Comparison of ENCODE assay signal across 1 fruit fly cellular context in the genomic region with DNA sequence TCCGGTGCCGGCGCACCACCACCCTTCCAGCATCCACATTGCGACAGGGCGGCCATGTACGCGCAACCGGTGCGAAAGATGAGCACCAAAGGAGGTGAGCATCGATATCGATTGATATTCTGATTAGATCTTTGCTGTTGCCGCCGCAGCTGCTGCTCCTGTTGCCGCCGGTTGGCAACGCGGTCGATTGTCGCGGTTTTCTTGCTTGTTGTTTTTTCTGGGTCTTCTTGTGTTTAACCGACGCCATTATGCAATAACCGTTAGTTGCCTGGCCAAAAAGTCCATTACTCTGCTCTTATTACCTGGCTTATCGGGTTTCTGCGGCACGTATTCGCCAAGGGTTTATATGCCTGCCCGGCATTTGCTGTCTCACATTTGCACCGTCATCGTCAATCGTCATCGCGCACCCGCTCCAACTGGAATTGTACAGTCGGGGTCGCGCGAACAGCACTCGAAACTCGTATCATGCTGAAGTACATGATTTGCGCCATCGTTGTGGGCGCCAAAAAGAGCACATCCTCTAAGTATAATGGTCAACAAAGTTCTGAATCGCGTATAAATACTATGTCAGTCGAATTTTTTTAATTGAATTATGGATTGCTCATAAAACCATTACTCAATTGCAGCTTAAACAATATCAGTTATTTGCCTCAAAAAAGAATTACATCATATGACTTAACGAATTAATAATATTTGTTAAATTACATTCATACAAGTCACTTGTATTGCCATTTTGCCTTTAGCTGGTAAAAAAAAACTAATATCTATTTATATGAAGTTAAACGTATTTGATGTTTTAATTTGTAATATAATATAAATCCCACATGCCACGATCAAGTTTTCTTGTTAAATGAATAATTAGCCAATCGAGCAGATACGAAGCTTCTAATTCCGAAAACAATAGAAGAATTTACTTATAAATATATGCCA.
TF ChIP-seq lines count a peak whose summit lies in the region.

A gene (minus strand): TSS at position 51 of the 930 bp plus-strand sequence.

TF ChIP-seq in whole organism, embryonic, 481 proteins besides CTCF, POLR2A, EP300 and RAD21 (continued from another document and continues in another):
- TF ChIP-seq CG1792 (GFP tag; optimal IDR thresholded peaks at IDR 0.05; lab: Kevin White, UChicago): no peak
- TF ChIP-seq pan (optimal IDR thresholded peaks at IDR 0.05; lab: Kevin White, UChicago): no peak
- TF ChIP-seq pan (GFP tag; optimal IDR thresholded peaks at IDR 0.05 in 1 of 2, IDR thresholded peaks at IDR 0.05 in 1 of 2): no peak
- peak; percentile 37 for TF ChIP-seq maf-S (GFP tag; optimal IDR thresholded peaks at IDR 0.05; lab: Kevin White, UChicago)
- no peak for TF ChIP-seq CG12299 (tag; optimal IDR thresholded peaks at IDR 0.05; lab: Kevin White, UChicago)
- TF ChIP-seq D (optimal IDR thresholded peaks at IDR 0.05; lab: Kevin White, UChicago): no peak
- peak; percentile 4 for TF ChIP-seq D (GFP tag; optimal IDR thresholded peaks at IDR 0.05; lab: Kevin White, UChicago)
- TF ChIP-seq CG3281 (GFP tag; optimal IDR thresholded peaks at IDR 0.05; lab: Kevin White, UChicago): peak; percentile 23
- TF ChIP-seq CG2712 (tag; optimal IDR thresholded peaks at IDR 0.05; lab: Kevin White, UChicago): peak; percentile 11
- TF ChIP-seq Kr (GFP tag; optimal IDR thresholded peaks at IDR 0.05; lab: Kevin White, UChicago): no peak
- no peak for TF ChIP-seq Myb (GFP tag; optimal IDR thresholded peaks at IDR 0.05; lab: Kevin White, UChicago)
- TF ChIP-seq odd (GFP tag; optimal IDR thresholded peaks at IDR 0.05; lab: Kevin White, UChicago): no peak
- no peak for TF ChIP-seq CG4404 (GFP tag; IDR thresholded peaks at IDR 0.05; lab: Robert Waterston, UW)
- TF ChIP-seq tgo (GFP tag; IDR thresholded peaks at IDR 0.05; lab: Robert Waterston, UW): 0 out of 3 replicates have a peak, but pooled peaks have one; percentile 13
- no peak for TF ChIP-seq Mes4 (GFP tag; optimal IDR thresholded peaks at IDR 0.05; lab: Kevin White, UChicago)
- no peak for TF ChIP-seq usp (GFP tag; optimal IDR thresholded peaks at IDR 0.05; lab: Kevin White, UChicago)
- 0 out of 3 replicates have a peak, but pooled peaks have one; percentile 21 for TF ChIP-seq Opbp (GFP tag; IDR thresholded peaks at IDR 0.05; lab: Robert Waterston, UW; ENCODE audit: partially characterized antibody)
- TF ChIP-seq cato (GFP tag; optimal IDR thresholded peaks at IDR 0.05; lab: Kevin White, UChicago; ENCODE audit: borderline replicate concordance): no peak
- TF ChIP-seq jing (GFP tag; optimal IDR thresholded peaks at IDR 0.05; lab: Kevin White, UChicago): no peak
- TF ChIP-seq CG16815 (GFP tag; optimal IDR thresholded peaks at IDR 0.05; lab: Kevin White, UChicago): no peak
- TF ChIP-seq Poxn (GFP tag; IDR thresholded peaks at IDR 0.05; lab: Robert Waterston, UW): no peak
- TF ChIP-seq CG32532 (GFP tag; IDR thresholded peaks at IDR 0.05; lab: Robert Waterston, UW): peak; percentile 46; the same call in 1 of the 2 replicates
- TF ChIP-seq gsb (GFP tag; IDR thresholded peaks at IDR 0.05; lab: Robert Waterston, UW): no peak
- peak; percentile 6 for TF ChIP-seq az2 (GFP tag; optimal IDR thresholded peaks at IDR 0.05; lab: Kevin White, UChicago)
- peak; percentile 26; the same call in 1 of the 2 replicates for TF ChIP-seq Rfx (GFP tag; IDR thresholded peaks at IDR 0.05; lab: Robert Waterston, UW)
- 0 out of 2 replicates have a peak, but pooled peaks have one; percentile 26 for TF ChIP-seq rib (GFP tag; IDR thresholded peaks at IDR 0.05; lab: Robert Waterston, UW)
- no peak for TF ChIP-seq Xbp1 (GFP tag; optimal IDR thresholded peaks at IDR 0.05; lab: Kevin White, UChicago)
- no peak for TF ChIP-seq klu (GFP tag; IDR thresholded peaks at IDR 0.05; lab: Robert Waterston, UW)
- TF ChIP-seq Dfd (GFP tag; optimal IDR thresholded peaks at IDR 0.05; lab: Kevin White, UChicago): no peak
- TF ChIP-seq CG18262 (tag; optimal IDR thresholded peaks at IDR 0.05; lab: Kevin White, UChicago): peak; percentile 15
- no peak for TF ChIP-seq CG12104 (GFP tag; optimal IDR thresholded peaks at IDR 0.05; lab: Kevin White, UChicago)
- TF ChIP-seq vfl (GFP tag; optimal IDR thresholded peaks at IDR 0.05; lab: Kevin White, UChicago): no peak
- TF ChIP-seq en (GFP tag; optimal IDR thresholded peaks at IDR 0.05; lab: Kevin White, UChicago): no peak
- TF ChIP-seq ap (GFP tag; IDR thresholded peaks at IDR 0.05; lab: Robert Waterston, UW): no peak
- no peak for TF ChIP-seq CG31441 (GFP tag; IDR thresholded peaks at IDR 0.05; lab: Robert Waterston, UW)
- TF ChIP-seq CG17186 (GFP tag; optimal IDR thresholded peaks at IDR 0.05; lab: Kevin White, UChicago): no peak
- TF ChIP-seq lov (optimal IDR thresholded peaks at IDR 0.05; lab: Kevin White, UChicago): no peak
- TF ChIP-seq lov (GFP tag; IDR thresholded peaks at IDR 0.05; lab: Robert Waterston, UW): no peak
- TF ChIP-seq CG5180 (GFP tag; optimal IDR thresholded peaks at IDR 0.05; lab: Kevin White, UChicago): no peak
- no peak for TF ChIP-seq CG12942 (GFP tag; optimal IDR thresholded peaks at IDR 0.05; lab: Kevin White, UChicago)
- TF ChIP-seq Meics (GFP tag; optimal IDR thresholded peaks at IDR 0.05; lab: Kevin White, UChicago): peak; percentile 11
- TF ChIP-seq CG16779 (GFP tag; IDR thresholded peaks at IDR 0.05; lab: Robert Waterston, UW): no peak
- no peak for TF ChIP-seq CG3847 (GFP tag; IDR thresholded peaks at IDR 0.05; lab: Robert Waterston, UW)
- TF ChIP-seq Sox102F (GFP tag; optimal IDR thresholded peaks at IDR 0.05; lab: Kevin White, UChicago): no peak
- TF ChIP-seq Atf-2 (GFP tag; optimal IDR thresholded peaks at IDR 0.05; lab: Kevin White, UChicago): no peak
- peak; percentile 39 for TF ChIP-seq Sry-δ (GFP tag; optimal IDR thresholded peaks at IDR 0.05; lab: Kevin White, UChicago)
- no peak for TF ChIP-seq lbe (GFP tag; optimal IDR thresholded peaks at IDR 0.05; lab: Kevin White, UChicago)
- peak; percentile 52 for TF ChIP-seq her (GFP tag; optimal IDR thresholded peaks at IDR 0.05; lab: Kevin White, UChicago)
- peak; percentile 11 for TF ChIP-seq CG1603 (tag; optimal IDR thresholded peaks at IDR 0.05; lab: Kevin White, UChicago)
- TF ChIP-seq zfh1 (GFP tag; IDR thresholded peaks at IDR 0.05; lab: Robert Waterston, UW): no peak
- no peak for TF ChIP-seq CG10565 (GFP tag; optimal IDR thresholded peaks at IDR 0.05; lab: Kevin White, UChicago)
- TF ChIP-seq CG10462 (GFP tag; optimal IDR thresholded peaks at IDR 0.05; lab: Kevin White, UChicago): no peak
- TF ChIP-seq Hand (GFP tag; optimal IDR thresholded peaks at IDR 0.05; lab: Kevin White, UChicago): no peak
- TF ChIP-seq salm (tag; optimal IDR thresholded peaks at IDR 0.05; lab: Kevin White, UChicago): no peak
- TF ChIP-seq Oaz (GFP tag; IDR thresholded peaks at IDR 0.05; lab: Robert Waterston, UW): no peak
- TF ChIP-seq CG17802 (tag; optimal IDR thresholded peaks at IDR 0.05; lab: Kevin White, UChicago): no peak
- TF ChIP-seq kay (GFP tag; optimal IDR thresholded peaks at IDR 0.05; lab: Kevin White, UChicago): no peak
- TF ChIP-seq HLH4C (GFP tag; IDR thresholded peaks at IDR 0.05; lab: Robert Waterston, UW; ENCODE audit: partially characterized antibody): peak; percentile 67
- peak; percentile 1 for TF ChIP-seq trem (tag; optimal IDR thresholded peaks at IDR 0.05; lab: Kevin White, UChicago)
- no peak for TF ChIP-seq CG8478 (optimal IDR thresholded peaks at IDR 0.05; lab: Kevin White, UChicago)
- no peak for TF ChIP-seq CG10147 (GFP tag; optimal IDR thresholded peaks at IDR 0.05; lab: Kevin White, UChicago)
- TF ChIP-seq CG7745 (tag; optimal IDR thresholded peaks at IDR 0.05; lab: Kevin White, UChicago): no peak
- TF ChIP-seq CG7963 (GFP tag; IDR thresholded peaks at IDR 0.05; lab: Robert Waterston, UW; ENCODE audit: partially characterized antibody): 0 out of 3 replicates have a peak, but pooled peaks have one; percentile 44
- peak; percentile 40 for TF ChIP-seq CG15479 (GFP tag; optimal IDR thresholded peaks at IDR 0.05; lab: Kevin White, UChicago)
- TF ChIP-seq oc (tag; optimal IDR thresholded peaks at IDR 0.05; lab: Kevin White, UChicago): no peak
- no peak for TF ChIP-seq CG4360 (GFP tag; IDR thresholded peaks at IDR 0.05; lab: Robert Waterston, UW)
- no peak for TF ChIP-seq CG9876 (GFP tag; optimal IDR thresholded peaks at IDR 0.05; lab: Kevin White, UChicago)
- peak; percentile 9 for TF ChIP-seq CG30403 (GFP tag; optimal IDR thresholded peaks at IDR 0.05; lab: Kevin White, UChicago)
- TF ChIP-seq CG5245 (GFP tag; optimal IDR thresholded peaks at IDR 0.05; lab: Kevin White, UChicago): no peak
- TF ChIP-seq ttk (GFP tag; IDR thresholded peaks at IDR 0.05; lab: Robert Waterston, UW): no peak
- peak; percentile 78 to 94 for TF ChIP-seq insv (GFP tag; optimal IDR thresholded peaks at IDR 0.05; lab: Kevin White, UChicago)
- 0 out of 2 replicates have a peak, but pooled peaks have one; percentile 25 for TF ChIP-seq MBD-R2 (GFP tag; IDR thresholded peaks at IDR 0.05; lab: Robert Waterston, UW)
- TF ChIP-seq fd102C (GFP tag; optimal IDR thresholded peaks at IDR 0.05; lab: Kevin White, UChicago): no peak
- no peak for TF ChIP-seq ase (GFP tag; IDR thresholded peaks at IDR 0.05; lab: Robert Waterston, UW)
- no peak for TF ChIP-seq Asciz (GFP tag; optimal IDR thresholded peaks at IDR 0.05; lab: Kevin White, UChicago)
- peak; percentile 1 for TF ChIP-seq BtbVII (GFP tag; optimal IDR thresholded peaks at IDR 0.05; lab: Kevin White, UChicago)
- TF ChIP-seq lmd (GFP tag; IDR thresholded peaks at IDR 0.05; lab: Robert Waterston, UW): peak; percentile 15; the same call in 1 of the 2 replicates
- peak; percentile 24 for TF ChIP-seq gfzf (GFP tag; optimal IDR thresholded peaks at IDR 0.05; lab: Kevin White, UChicago)
- TF ChIP-seq CG31365 (tag; optimal IDR thresholded peaks at IDR 0.05; lab: Kevin White, UChicago): no peak
- TF ChIP-seq CG13424 (tag; optimal IDR thresholded peaks at IDR 0.05; lab: Kevin White, UChicago): peak; percentile 3
- peak; percentile 19 for TF ChIP-seq CG12391 (tag; optimal IDR thresholded peaks at IDR 0.05; lab: Kevin White, UChicago)
- peak; percentile 69 for TF ChIP-seq Drgx (GFP tag; IDR thresholded peaks at IDR 0.05; lab: Robert Waterston, UW)
- no peak for TF ChIP-seq kah (GFP tag; optimal IDR thresholded peaks at IDR 0.05; lab: Kevin White, UChicago)
- peak; percentile 34 for TF ChIP-seq CG7556 (GFP tag; optimal IDR thresholded peaks at IDR 0.05; lab: Kevin White, UChicago)
- no peak for TF ChIP-seq hb (GFP tag; IDR thresholded peaks at IDR 0.05; lab: Robert Waterston, UW; ENCODE audit: partially characterized antibody)
- peak; percentile 18 for TF ChIP-seq grau (tag; optimal IDR thresholded peaks at IDR 0.05; lab: Kevin White, UChicago)
- TF ChIP-seq unpg (GFP tag; optimal IDR thresholded peaks at IDR 0.05; lab: Kevin White, UChicago): peak; percentile 1
- no peak for TF ChIP-seq CG8089 (GFP tag; optimal IDR thresholded peaks at IDR 0.05; lab: Kevin White, UChicago)
- peak; percentile 14 for TF ChIP-seq CG18599 (GFP tag; optimal IDR thresholded peaks at IDR 0.05; lab: Kevin White, UChicago)
- TF ChIP-seq CG14441 (GFP tag; IDR thresholded peaks at IDR 0.05; lab: Robert Waterston, UW): 0 out of 2 replicates have a peak, but pooled peaks have one; percentile 10
- no peak for TF ChIP-seq CrebB (tag; optimal IDR thresholded peaks at IDR 0.05; lab: Kevin White, UChicago)
- no peak for TF ChIP-seq pfk (GFP tag; optimal IDR thresholded peaks at IDR 0.05; lab: Kevin White, UChicago)
- TF ChIP-seq bab2 (GFP tag; optimal IDR thresholded peaks at IDR 0.05; lab: Kevin White, UChicago): peak; percentile 20
- TF ChIP-seq CG11456 (GFP tag; IDR thresholded peaks at IDR 0.05; lab: Robert Waterston, UW): 0 out of 3 replicates have a peak, but pooled peaks have one; percentile 17
- TF ChIP-seq NC2β (GFP tag; optimal IDR thresholded peaks at IDR 0.05; lab: Kevin White, UChicago): no peak
- TF ChIP-seq eve (GFP tag; optimal IDR thresholded peaks at IDR 0.05; lab: Kevin White, UChicago): no peak
- TF ChIP-seq fu2 (GFP tag; optimal IDR thresholded peaks at IDR 0.05; lab: Kevin White, UChicago): no peak
- TF ChIP-seq hkb (optimal IDR thresholded peaks at IDR 0.05; lab: Kevin White, UChicago): no peak
- TF ChIP-seq hkb (GFP tag; IDR thresholded peaks at IDR 0.05; lab: Robert Waterston, UW): 0 out of 2 replicates have a peak, but pooled peaks have one; percentile 36
- no peak for TF ChIP-seq CG4617 (GFP tag; optimal IDR thresholded peaks at IDR 0.05; lab: Kevin White, UChicago; ENCODE audit: borderline replicate concordance)
- TF ChIP-seq caup (GFP tag; optimal IDR thresholded peaks at IDR 0.05; lab: Kevin White, UChicago; ENCODE audit: severe bottlenecking): peak; percentile 11
- TF ChIP-seq Rx (GFP tag; IDR thresholded peaks at IDR 0.05; lab: Robert Waterston, UW): no peak
- no peak for TF ChIP-seq Hr78 (GFP tag; optimal IDR thresholded peaks at IDR 0.05; lab: Kevin White, UChicago)
- no peak for TF ChIP-seq ac (GFP tag; optimal IDR thresholded peaks at IDR 0.05; lab: Kevin White, UChicago)
- no peak for TF ChIP-seq CG10959 (GFP tag; IDR thresholded peaks at IDR 0.05; lab: Robert Waterston, UW)
- no peak for TF ChIP-seq CG12219 (GFP tag; optimal IDR thresholded peaks at IDR 0.05; lab: Kevin White, UChicago)
- no peak for TF ChIP-seq hbn (GFP tag; IDR thresholded peaks at IDR 0.05; lab: Robert Waterston, UW; ENCODE audit: partially characterized antibody)
- TF ChIP-seq CG3065 (GFP tag; optimal IDR thresholded peaks at IDR 0.05; lab: Kevin White, UChicago): no peak
- no peak for TF ChIP-seq HLH54F (GFP tag; optimal IDR thresholded peaks at IDR 0.05; lab: Kevin White, UChicago)
- TF ChIP-seq onecut (GFP tag; IDR thresholded peaks at IDR 0.05; lab: Robert Waterston, UW): no peak
- TF ChIP-seq zen (tag; optimal IDR thresholded peaks at IDR 0.05; lab: Kevin White, UChicago): no peak
- TF ChIP-seq gem (tag; optimal IDR thresholded peaks at IDR 0.05; lab: Kevin White, UChicago): no peak
- 0 out of 3 replicates have a peak, but pooled peaks have one; percentile 14 for TF ChIP-seq dysf (GFP tag; IDR thresholded peaks at IDR 0.05; lab: Robert Waterston, UW)
- peak; percentile 49 for TF ChIP-seq Scr (GFP tag; IDR thresholded peaks at IDR 0.05; lab: Robert Waterston, UW; ENCODE audit: partially characterized antibody)
- TF ChIP-seq CG30431 (GFP tag; optimal IDR thresholded peaks at IDR 0.05; lab: Kevin White, UChicago): no peak
- no peak for TF ChIP-seq CG11723 (GFP tag; optimal IDR thresholded peaks at IDR 0.05; lab: Kevin White, UChicago)
- 0 out of 3 replicates have a peak, but pooled peaks have one; percentile 10 for TF ChIP-seq so (GFP tag; IDR thresholded peaks at IDR 0.05; lab: Robert Waterston, UW)
- 0 out of 2 replicates have a peak, but pooled peaks have one; percentile 15 for TF ChIP-seq Ptx1 (GFP tag; IDR thresholded peaks at IDR 0.05; lab: Robert Waterston, UW)
- TF ChIP-seq HmgD (GFP tag; optimal IDR thresholded peaks at IDR 0.05; lab: Kevin White, UChicago): no peak
- TF ChIP-seq ranshi (GFP tag; IDR thresholded peaks at IDR 0.05; lab: Robert Waterston, UW): no peak
